Fruit fly (Drosophila melanogaster) whole organism: ENCODE results near the gene CG6753.

Experiments
- CG8478 ChIP-seq: fragments of >200 bp; optimal IDR thresholded peaks from 2 replicates; lab custom pipeline; 2018; ENCODE audit warnings: inconsistent platforms
- Dll ChIP-seq: fragments of >200 bp; optimal IDR thresholded peaks from 2 replicates; lab custom pipeline; 2017
- EcR ChIP-seq, 2 experiments: fragments of >200 bp; optimal IDR thresholded peaks; 2 replicates each; lab custom pipeline; 2017; ENCODE audit warnings: missing biosample characterization in 2 of 2, missing genetic modification characterization in 2 of 2, missing genetic modification reagents in 2 of 2
- pan ChIP-seq: fragments of >200 bp; optimal IDR thresholded peaks from 2 replicates; lab custom pipeline; 2017
- psq ChIP-seq: fragments of >200 bp; optimal IDR thresholded peaks from 2 replicates; lab custom pipeline; 2017
- usp ChIP-seq: fragments of >200 bp; optimal IDR thresholded peaks from 2 replicates; lab custom pipeline; 2017; ENCODE audit warnings: missing biosample characterization, missing genetic modification characterization, mixed read lengths

DNA sequence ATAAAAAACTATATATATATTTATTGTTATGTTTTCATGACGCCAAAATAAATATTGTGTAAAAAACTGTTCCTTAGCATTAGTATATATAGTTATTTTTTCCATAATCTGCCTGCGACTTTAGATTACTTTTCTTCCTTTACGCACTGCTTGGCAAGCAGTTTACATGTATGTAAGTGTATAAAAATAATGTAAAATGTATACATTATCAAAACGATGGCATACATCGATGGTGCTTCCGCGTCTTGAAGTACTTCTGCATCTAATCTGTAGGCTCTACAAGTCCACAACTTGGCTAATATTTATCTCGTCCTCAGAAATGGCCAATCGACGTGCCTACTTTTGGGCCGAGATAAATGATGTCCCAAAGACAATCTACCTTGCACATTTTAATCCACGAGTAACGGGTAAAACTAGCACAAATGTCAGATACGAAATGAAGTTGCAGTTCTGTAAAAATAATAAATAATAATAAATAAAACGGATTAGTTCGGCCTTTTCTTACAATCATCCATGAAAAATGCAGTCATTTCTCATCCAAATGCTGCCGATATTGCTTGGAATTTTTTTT is 4.2 kb downstream of the CG6753 start, which contains the start of gene CG11608:
- TF ChIP-seq pan: no peak
- TF ChIP-seq CG8478: no peak
- no peak for TF ChIP-seq usp (GFP tag; lab: Kevin White, UChicago)
- TF ChIP-seq Dll: no peak
- no peak for TF ChIP-seq EcR (GFP tag; optimal IDR thresholded peaks at IDR 0.05; lab: Kevin White, UChicago)
- TF ChIP-seq psq (lab: Kevin White, UChicago): no peak
